Worm (Caenorhabditis elegans) whole organism, young adult: ENCODE data around the gene golg-2.
A peak's percentile ranks its signal among the peaks of the same experiment; 100 is the strongest.

Experiments
- B0261.1 ChIP-seq: sonication (generic microtip); optimal IDR thresholded peaks from 2 replicates; lab custom pipeline; 2016; ENCODE audit warnings: mild to moderate bottlenecking, missing genetic modification characterization, moderate library complexity, missing compliant biosample characterization
- C06A6.2 ChIP-seq: fragments of 200-800 bp; sonication (Bioruptor generic); conservative IDR thresholded peaks from 2 replicates; pipeline ENCODE4 v1.3.6; 2022; ENCODE audit warnings: missing genetic modification characterization, missing compliant biosample characterization
- D2030.7 ChIP-seq: fragments of 200-800 bp; sonication (Bioruptor generic); IDR thresholded peaks from 2 replicates; pipeline ENCODE4 v1.3.6; 2022; ENCODE audit warnings: missing genetic modification reagents, missing genetic modification characterization, missing compliant biosample characterization
- F22D6.2 ChIP-seq: sonication (generic microtip); optimal IDR thresholded peaks from 2 replicates; lab custom pipeline; 2016; ENCODE audit warnings: mild to moderate bottlenecking, missing genetic modification characterization, missing compliant biosample characterization
- F37B4.10 ChIP-seq: fragments of 200-800 bp; sonication (Bioruptor generic); IDR thresholded peaks from 2 replicates; pipeline ENCODE4 v1.3.6; 2022; ENCODE audit warnings: missing genetic modification characterization, missing compliant biosample characterization
- F57A8.1 ChIP-seq: fragments of 200-800 bp; sonication (Bioruptor generic); optimal IDR thresholded peaks from 2 replicates; lab custom pipeline; 2018; ENCODE audit warnings: mild to moderate bottlenecking, missing genetic modification characterization, moderate library complexity, missing compliant biosample characterization
- T07F8.4 ChIP-seq: sonication (generic microtip); optimal IDR thresholded peaks from 2 replicates; lab custom pipeline; 2016; ENCODE audit warnings: mild to moderate bottlenecking, missing genetic modification characterization, moderate library complexity, missing compliant biosample characterization
- Y53G8AR.9 ChIP-seq: fragments of 200-800 bp; sonication (Bioruptor generic); conservative IDR thresholded peaks from 2 replicates; pipeline ENCODE4 v1.3.6; 2022; ENCODE audit warnings: missing genetic modification reagents, missing genetic modification characterization, missing compliant biosample characterization
- akir-1 ChIP-seq: fragments of 200-800 bp; sonication (Bioruptor generic); optimal IDR thresholded peaks from 2 replicates; lab custom pipeline; 2018; ENCODE audit warnings: mild to moderate bottlenecking, missing genetic modification characterization, moderate library complexity, missing compliant biosample characterization
- aptf-3 ChIP-seq: fragments of 200-800 bp; sonication (Bioruptor generic); IDR thresholded peaks from 2 replicates; pipeline ENCODE4 v1.3.6; 2022; ENCODE audit warnings: missing genetic modification characterization, missing compliant biosample characterization
- bed-2 ChIP-seq: fragments of 200-800 bp; sonication (Bioruptor generic); IDR thresholded peaks from 2 replicates; pipeline ENCODE4 v1.3.6; 2022; ENCODE audit warnings: missing genetic modification reagents, missing genetic modification characterization, missing compliant biosample characterization
- cebp-1 ChIP-seq, 2 experiments: fragments of 200-800 bp in 1 of 2; sonication (Bioruptor generic) in 1 of 2; sonication (generic microtip) in 1 of 2; IDR thresholded peaks in 1 of 2; optimal IDR thresholded peaks in 1 of 2; 2 replicates each; pipeline versions ENCODE4 v1.3.6 to Lab custom; 2017 to 2022; ENCODE audit warnings: missing compliant biosample characterization in 2 of 2, missing genetic modification characterization in 2 of 2, mild to moderate bottlenecking in 1 of 2, missing genetic modification reagents in 1 of 2, moderate library complexity in 1 of 2
- chd-7 ChIP-seq: sonication (generic microtip); optimal IDR thresholded peaks from 2 replicates; lab custom pipeline; 2016; ENCODE audit warnings: mild to moderate bottlenecking, missing genetic modification characterization, moderate library complexity, missing compliant biosample characterization
- him-1 ChIP-seq: sonication (generic microtip); optimal IDR thresholded peaks from 2 replicates; lab custom pipeline; 2016; ENCODE audit warnings: missing genotype, missing genetic modification reagents, missing genetic modification characterization, missing compliant biosample characterization
- hmg-20 ChIP-seq: fragments of 200-800 bp; sonication (Bioruptor generic); IDR thresholded peaks from 2 replicates; pipeline ENCODE4 v1.3.6; 2022; ENCODE audit warnings: missing genetic modification reagents, missing genetic modification characterization, missing compliant biosample characterization
- let-607 ChIP-seq, 2 experiments: fragments of 200-800 bp in 1 of 2; sonication (Bioruptor generic) in 1 of 2; sonication (generic microtip) in 1 of 2; optimal IDR thresholded peaks; 2 replicates each; lab custom pipeline; 2016 to 2018; ENCODE audit warnings: mild to moderate bottlenecking in 2 of 2, missing compliant biosample characterization in 2 of 2, missing genetic modification characterization in 2 of 2, moderate library complexity in 2 of 2, missing genotype in 1 of 2
- lin-40 ChIP-seq: sonication (generic microtip); optimal IDR thresholded peaks from 2 replicates; lab custom pipeline; 2016; ENCODE audit warnings: missing genetic modification characterization, mild to moderate bottlenecking, missing compliant biosample characterization, missing genotype, missing genetic modification reagents
- lin-54 ChIP-seq: fragments of 200-800 bp; sonication (Bioruptor generic); optimal IDR thresholded peaks from 2 replicates; lab custom pipeline; 2018; ENCODE audit warnings: mild to moderate bottlenecking, missing genetic modification characterization, missing compliant biosample characterization
- madf-10 ChIP-seq: sonication (generic microtip); optimal IDR thresholded peaks from 2 replicates; lab custom pipeline; 2016; ENCODE audit warnings: mild to moderate bottlenecking, missing genetic modification characterization, missing compliant biosample characterization
- madf-3 ChIP-seq: fragments of 200-800 bp; sonication (Bioruptor generic); IDR thresholded peaks from 2 replicates; pipeline ENCODE4 v1.3.6; 2022; ENCODE audit warnings: missing genetic modification reagents, missing genetic modification characterization, missing compliant biosample characterization
- mcd-1 ChIP-seq: fragments of 200-800 bp; sonication (Bioruptor generic); IDR thresholded peaks from 2 replicates; pipeline ENCODE4 v1.3.6; 2022; ENCODE audit warnings: missing genetic modification reagents, missing genetic modification characterization, missing compliant biosample characterization
- mel-28 ChIP-seq: sonication (generic microtip); optimal IDR thresholded peaks from 2 replicates; lab custom pipeline; 2016; ENCODE audit warnings: borderline replicate concordance, mild to moderate bottlenecking, missing genetic modification characterization, missing compliant biosample characterization
- mes-4 ChIP-seq: sonication (generic microtip); optimal IDR thresholded peaks from 2 replicates; lab custom pipeline; 2016; ENCODE audit warnings: missing genotype, missing genetic modification characterization, missing compliant biosample characterization
- nhr-179 ChIP-seq: sonication (generic microtip); optimal IDR thresholded peaks from 2 replicates; lab custom pipeline; 2016; ENCODE audit warnings: mild to moderate bottlenecking, missing genetic modification characterization, missing compliant biosample characterization
- nhr-27 ChIP-seq: fragments of 200-800 bp; sonication (Bioruptor generic); optimal IDR thresholded peaks from 2 replicates; lab custom pipeline; 2018; ENCODE audit warnings: mild to moderate bottlenecking, missing genetic modification characterization, moderate library complexity, missing compliant biosample characterization
- pbrm-1 ChIP-seq: fragments of 200-800 bp; sonication (Bioruptor generic); IDR thresholded peaks from 2 replicates; pipeline ENCODE4 v1.3.6; 2022; ENCODE audit warnings: missing genetic modification reagents, missing genetic modification characterization, missing compliant biosample characterization
- pha-4 ChIP-seq: fragments of 150-350 bp; sonication (generic microtip); optimal IDR thresholded peaks from 2 replicates; lab custom pipeline; 2014; ENCODE audit warnings: missing biosample characterization, missing genetic modification reagents, missing genetic modification characterization
- rcor-1 ChIP-seq: fragments of 200-800 bp; sonication (Bioruptor generic); IDR thresholded peaks from 2 replicates; pipeline ENCODE4 v1.3.6; 2022; ENCODE audit warnings: missing genetic modification reagents, missing genetic modification characterization, missing compliant biosample characterization
- rec-8 ChIP-seq, 2 experiments: sonication (generic microtip); optimal IDR thresholded peaks; 2 replicates each; lab custom pipeline; 2016; ENCODE audit warnings: mild to moderate bottlenecking in 2 of 2, missing genetic modification characterization in 2 of 2, missing genetic modification reagents in 2 of 2, missing genotype in 2 of 2, missing biosample characterization in 1 of 2, missing compliant biosample characterization in 1 of 2, moderate library complexity in 1 of 2
- repo-1 ChIP-seq: sonication (generic microtip); optimal IDR thresholded peaks from 2 replicates; lab custom pipeline; 2017; ENCODE audit warnings: mild to moderate bottlenecking, missing genetic modification characterization, missing compliant biosample characterization
- sdz-38 ChIP-seq: sonication (generic microtip); optimal IDR thresholded peaks from 2 replicates; lab custom pipeline; 2016; ENCODE audit warnings: missing genotype, missing genetic modification characterization, missing compliant biosample characterization
- sea-2 ChIP-seq: fragments of 200-800 bp; sonication (Bioruptor generic); IDR thresholded peaks from 2 replicates; pipeline ENCODE4 v1.3.6; 2022; ENCODE audit warnings: missing genetic modification characterization, missing compliant biosample characterization
- snpc-4 ChIP-seq, 5 experiments: fragments of 150-350 bp in 1 of 5; sonication (generic microtip) in 4 of 5; optimal IDR thresholded peaks; 2 replicates each; lab custom pipeline; 2014 to 2018; ENCODE audit warnings: missing genetic modification characterization in 5 of 5, missing biosample characterization in 3 of 5, antibody characterized with exemption in 2 of 5, mild to moderate bottlenecking in 2 of 5, missing compliant biosample characterization in 2 of 5, missing genotype in 2 of 5, moderate library complexity in 2 of 5, missing genetic modification reagents in 1 of 5
- unc-62 ChIP-seq: fragments of 150-350 bp; optimal IDR thresholded peaks from 2 replicates; lab custom pipeline; 2014; ENCODE audit warnings: missing biosample characterization, missing genetic modification reagents, missing genetic modification characterization
- xnd-1 ChIP-seq: sonication (generic microtip); optimal IDR thresholded peaks from 2 replicates; lab custom pipeline; 2016; ENCODE audit warnings: missing genotype, missing genetic modification reagents, missing genetic modification characterization, missing compliant biosample characterization
- zfh-2 ChIP-seq: fragments of 200-800 bp; sonication (Bioruptor generic); conservative IDR thresholded peaks from 2 replicates; pipeline ENCODE4 v1.3.6; 2022; ENCODE audit warnings: missing genetic modification reagents, missing genetic modification characterization, missing compliant biosample characterization
- zim-3 ChIP-seq: sonication (generic microtip); optimal IDR thresholded peaks from 2 replicates; lab custom pipeline; 2017; ENCODE audit warnings: mild to moderate bottlenecking, missing genetic modification characterization, moderate library complexity, missing compliant biosample characterization
- ztf-22 ChIP-seq: fragments of 200-800 bp; sonication (Bioruptor generic); optimal IDR thresholded peaks from 2 replicates; lab custom pipeline; 2018; ENCODE audit warnings: mild to moderate bottlenecking, missing genetic modification characterization, moderate library complexity, missing compliant biosample characterization

The golg-2 gene

DNA sequence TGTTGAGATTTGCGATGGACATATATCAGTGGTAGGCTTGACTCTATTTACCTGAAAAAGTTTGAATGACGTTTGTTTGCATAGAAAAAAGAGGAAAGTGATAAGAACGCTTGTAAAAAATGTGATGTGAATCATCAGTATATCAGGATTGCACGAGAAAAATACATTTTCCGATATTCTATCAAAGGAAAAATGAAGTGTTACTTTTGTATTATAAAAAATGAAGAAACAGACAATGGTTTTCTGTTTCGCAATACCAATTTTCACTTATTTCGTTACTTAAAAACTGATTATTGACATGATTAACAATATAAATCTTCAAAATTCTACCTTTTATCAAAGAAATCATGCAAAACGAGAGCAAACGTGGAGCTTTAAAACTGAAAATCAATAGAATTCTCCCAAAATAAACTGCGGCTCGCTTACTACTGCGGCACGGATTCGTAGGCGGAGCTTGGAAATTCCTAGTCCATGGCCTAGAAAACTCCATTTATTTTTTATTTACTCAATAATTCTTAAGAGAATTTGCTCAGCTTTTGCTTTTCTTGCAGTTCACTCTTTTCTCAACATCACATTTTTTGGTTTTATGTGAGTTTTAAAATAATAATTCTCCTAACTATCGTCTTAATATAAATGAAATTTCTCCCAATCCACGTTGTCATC, 46.2 kb downstream of the golg-2 start, which contains the start of the genes eif-1 and vps-24 (continued):
- TF ChIP-seq hmg-20 (GFP tag; lab: Robert Waterston, UW) (no peak), nhr-179 (tag; lab: Kevin White, UChicago) (no peak), lin-40 (no peak), Y53G8AR.9 (GFP tag; lab: Robert Waterston, UW) (no peak), pha-4 (tag; lab: Kevin White, UChicago) (no peak), F22D6.2 (no peak), bed-2 (GFP tag; lab: Robert Waterston, UW) (no peak), nhr-27 (no peak), let-607 (tag; optimal IDR thresholded peaks at IDR 0.05; lab: Kevin White, UChicago) (no peak), xnd-1 (tag; lab: Kevin White, UChicago) (no peak), unc-62 (GFP tag; lab: Kevin White, UChicago) (no peak), aptf-3 (GFP tag; lab: Robert Waterston, UW) (no peak), chd-7 (tag; lab: Kevin White, UChicago) (no peak), mcd-1 (peak; percentile 42; the same call in 1 of the 2 replicates), D2030.7 (GFP tag; lab: Robert Waterston, UW) (no peak), sdz-38 (no peak), B0261.1 (tag; lab: Kevin White, UChicago) (no peak), ztf-22 (GFP tag; lab: Kevin White, UChicago) (no peak)

DNA sequence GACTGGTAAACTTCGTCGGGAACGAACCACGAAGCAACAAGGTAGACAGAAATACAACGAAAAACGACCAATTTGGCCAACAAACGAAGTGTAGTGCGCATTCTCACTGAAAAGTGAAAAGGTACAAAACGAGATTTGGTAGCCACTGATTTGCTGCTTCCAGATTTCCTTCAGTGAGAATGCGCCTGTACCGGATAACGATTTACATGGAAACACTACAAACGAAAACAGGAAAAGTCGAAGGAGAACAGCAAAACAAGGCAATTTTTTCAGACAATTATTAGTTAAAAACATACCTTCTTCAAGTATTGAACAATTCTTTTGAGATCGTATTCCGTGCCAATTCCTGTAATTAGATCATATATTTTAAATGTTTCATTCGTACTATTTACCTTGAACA, 46.9 kb downstream of the golg-2 start, which contains the start of gene pigb-1:
Gene pigb-1 (minus strand): TSS at position 101 of the 400 bp plus-strand sequence.
- 0 out of 2 replicates have a peak, but pooled peaks have one; percentile 11 for TF ChIP-seq madf-3
- no peak for TF ChIP-seq zfh-2 (GFP tag; lab: Robert Waterston, UW)
- no peak for TF ChIP-seq rcor-1 (GFP tag; lab: Robert Waterston, UW)
- no peak for TF ChIP-seq C06A6.2 (GFP tag; lab: Robert Waterston, UW)
- no peak for TF ChIP-seq nhr-179 (tag; lab: Kevin White, UChicago)

DNA sequence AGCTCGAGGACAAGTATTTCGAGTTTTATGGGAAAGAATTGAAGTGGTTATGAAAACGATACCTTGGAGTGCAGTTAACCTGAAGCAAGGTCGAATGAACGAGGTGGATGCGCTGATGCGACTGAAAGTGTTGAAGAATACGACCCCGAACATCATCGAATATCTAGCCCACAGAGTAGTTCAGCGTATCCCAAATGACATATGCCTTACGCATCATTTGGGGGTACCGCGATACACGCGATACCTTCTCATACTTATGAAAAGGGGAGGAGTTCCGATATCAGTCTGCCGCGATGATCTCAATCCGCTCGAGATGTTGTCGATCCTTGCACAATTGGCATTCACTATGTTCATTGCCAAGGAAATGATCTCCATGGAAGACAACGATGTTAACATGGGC, 50.1 kb downstream of the golg-2 start, which contains the start of gene T27F7.12:
Gene T27F7.12 (plus strand): TSS at position 301 of the 400 bp plus-strand sequence.
- TF ChIP-seq mes-4 (tag; lab: Kevin White, UChicago) (no peak), T07F8.4 (tag; lab: Kevin White, UChicago) (no peak), aptf-3 (GFP tag; lab: Robert Waterston, UW) (0 out of 2 replicates have a peak, but pooled peaks have one; percentile 33), lin-40 (no peak), F37B4.10 (GFP tag; lab: Robert Waterston, UW) (no peak)

DNA sequence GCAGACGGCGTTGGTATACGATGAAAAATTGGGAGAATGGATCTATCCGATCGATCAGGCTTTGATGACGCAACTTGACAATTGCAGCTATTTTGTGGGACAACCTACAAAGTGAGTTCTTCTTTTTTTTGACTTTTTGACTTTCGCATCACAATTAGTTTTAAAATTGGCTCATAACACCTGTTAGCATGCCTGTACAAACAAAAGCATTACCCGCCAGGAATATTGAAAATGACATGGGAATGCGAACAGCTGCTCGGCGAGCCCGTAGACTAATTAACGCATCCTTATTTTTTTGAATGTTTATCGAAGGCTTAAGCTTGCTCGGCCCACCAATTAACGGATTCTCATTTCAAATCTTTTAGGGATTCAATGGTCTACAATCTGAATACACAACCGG, 52.6 kb downstream of the golg-2 start:
- TF ChIP-seq snpc-4 (GFP tag; optimal IDR thresholded peaks at IDR 0.05; lab: Kevin White, UChicago): no peak
- TF ChIP-seq snpc-4 (tag; optimal IDR thresholded peaks at IDR 0.05; lab: Kevin White, UChicago): no peak
- no peak for TF ChIP-seq pbrm-1 (GFP tag; lab: Robert Waterston, UW)
- TF ChIP-seq cebp-1 (GFP tag; IDR thresholded peaks at IDR 0.05; lab: Robert Waterston, UW): no peak
- TF ChIP-seq cebp-1 (tag; optimal IDR thresholded peaks at IDR 0.05; lab: Kevin White, UChicago): no peak
- no peak for TF ChIP-seq repo-1
- no peak for TF ChIP-seq sea-2 (GFP tag; lab: Robert Waterston, UW)
- TF ChIP-seq chd-7 (tag; lab: Kevin White, UChicago): no peak
- no peak for TF ChIP-seq nhr-27
- TF ChIP-seq F57A8.1 (GFP tag; lab: Kevin White, UChicago): no peak
- TF ChIP-seq mel-28 (tag; lab: Kevin White, UChicago): no peak
- TF ChIP-seq akir-1: no peak
- no peak for TF ChIP-seq him-1 (tag; lab: Kevin White, UChicago)
- TF ChIP-seq lin-54 (GFP tag; lab: Kevin White, UChicago): no peak
- no peak for TF ChIP-seq rec-8 (tag; optimal IDR thresholded peaks at IDR 0.05; lab: Kevin White, UChicago)
- no peak for TF ChIP-seq madf-10
- no peak for TF ChIP-seq zim-3 (tag; lab: Kevin White, UChicago)
- TF ChIP-seq, all 124 proteins: peak for 0
